Worm (Caenorhabditis elegans): Measurements from ENCODE around the gene cest-7.

DNA sequence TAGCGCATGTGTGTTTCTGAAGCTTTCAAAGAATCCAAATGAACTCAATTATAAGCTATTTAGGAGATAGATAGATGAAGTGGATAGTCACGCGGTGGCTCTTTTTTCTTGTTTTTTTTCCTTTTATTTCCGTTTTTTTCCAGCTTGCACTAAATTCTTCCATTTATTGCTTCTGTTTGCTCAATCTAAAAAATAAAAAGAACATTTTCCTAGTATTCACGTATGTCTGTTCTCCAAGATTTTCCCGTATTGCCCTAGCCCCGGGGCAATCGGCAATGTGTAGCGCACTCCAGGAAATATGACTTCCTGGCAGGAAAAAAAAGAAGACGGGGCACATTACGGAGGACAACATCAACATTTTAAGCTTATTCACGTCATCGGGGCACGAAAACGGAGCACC is 27.9 kb upstream of the cest-7 start:
- TF ChIP-seq ama-1 (optimal IDR thresholded peaks at IDR 0.05), result no peak
- no peak for TF ChIP-seq tag-97 (GFP tag; IDR thresholded peaks at IDR 0.05)
- TF ChIP-seq zfp-2 (tag; optimal IDR thresholded peaks at IDR 0.05), result no peak
- no peak for TF ChIP-seq ceh-82 (tag; optimal IDR thresholded peaks at IDR 0.05)
- TF ChIP-seq nhr-102 (tag; optimal IDR thresholded peaks at IDR 0.05), result no peak
- no peak for TF ChIP-seq mes-2 (tag; optimal IDR thresholded peaks at IDR 0.05; ENCODE audit: poor library complexity, severe bottlenecking)
- TF ChIP-seq lin-13 (GFP tag; optimal IDR thresholded peaks at IDR 0.05), result no peak
- TF ChIP-seq zag-1 (tag; optimal IDR thresholded peaks at IDR 0.05), result no peak
- no peak for TF ChIP-seq madf-9 (GFP tag; conservative IDR thresholded peaks at IDR 0.05)
- TF ChIP-seq daf-8 (GFP tag; IDR thresholded peaks at IDR 0.05), result no peak
